Worm (Caenorhabditis elegans): ENCODE measurements around the gene T16G12.9.

- no peak for TF ChIP-seq F37B4.10 (GFP tag; IDR thresholded peaks at IDR 0.05)
- no peak for TF ChIP-seq madf-10 (tag; optimal IDR thresholded peaks at IDR 0.05)
- TF ChIP-seq nhr-90 (tag; optimal IDR thresholded peaks at IDR 0.05): no peak
- no peak for TF ChIP-seq sea-2 (GFP tag; IDR thresholded peaks at IDR 0.05)
- no peak for TF ChIP-seq nfya-1 (tag; optimal IDR thresholded peaks at IDR 0.05; ENCODE audit: borderline replicate concordance, insufficient read depth)
- no peak for TF ChIP-seq Y95B8A.8 (GFP tag; IDR thresholded peaks at IDR 0.05)
- no peak for TF ChIP-seq rec-8 (tag; optimal IDR thresholded peaks at IDR 0.05)
- no peak for TF ChIP-seq attf-6 (GFP tag; IDR thresholded peaks at IDR 0.05)
- no peak for TF ChIP-seq mcd-1 (GFP tag; IDR thresholded peaks at IDR 0.05)
Measured at ce11 chrIII:10057518-10057917, 20.5 kb downstream of the T16G12.9 start, which contains the start of gene T16G12.4.

Data from whole organism, young adult.